Fruit fly (Drosophila melanogaster) whole organism: ENCODE data around the gene Ndfip.

Experiments used
- CG8478 ChIP-seq: fragments of >200 bp; optimal IDR thresholded peaks from 2 replicates; lab custom pipeline; 2018; ENCODE audit warnings: inconsistent platforms
- usp ChIP-seq: fragments of >200 bp; optimal IDR thresholded peaks from 2 replicates; lab custom pipeline; 2017; ENCODE audit warnings: missing biosample characterization, missing genetic modification characterization, mixed read lengths

DNA sequence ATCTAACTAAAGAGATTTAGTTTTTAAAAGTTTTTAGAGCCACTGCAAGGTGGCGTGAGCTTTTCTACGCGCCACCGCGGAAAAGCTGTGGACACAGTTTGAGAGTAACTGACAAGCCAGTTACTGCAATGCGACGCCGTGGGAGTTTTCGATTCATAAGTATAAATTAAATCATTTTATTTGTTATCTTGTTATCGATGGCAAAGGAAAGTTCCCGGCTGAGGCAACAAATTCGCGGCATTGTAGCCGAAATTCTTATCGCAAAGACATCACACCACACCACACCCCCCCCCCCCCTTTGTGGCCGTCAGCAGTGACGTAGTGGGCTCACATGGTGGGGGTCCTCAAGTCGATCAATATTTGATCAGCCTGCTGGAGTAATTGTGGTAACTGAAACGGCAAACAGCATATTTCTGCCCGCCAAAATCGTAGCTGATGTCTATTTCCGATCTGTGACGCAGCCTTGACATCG is 1.8 kb upstream of the Ndfip start:
- TF ChIP-seq usp (GFP tag; lab: Kevin White, UChicago) (no peak), CG8478 (lab: Kevin White, UChicago) (no peak)
